Worm (Caenorhabditis elegans): ENCODE results near the gene rnp-1.

ce11 chrV:12194275-12194674 is 2.2 kb downstream of the rnp-1 start, which contains the start of gene ogdh-2:
- no peak for TF ChIP-seq ces-1 (GFP tag; optimal IDR thresholded peaks at IDR 0.05)
- no peak for TF ChIP-seq ztf-11 (tag; optimal IDR thresholded peaks at IDR 0.05)
- TF ChIP-seq hlh-1 (tag; optimal IDR thresholded peaks at IDR 0.05) = no peak
- TF ChIP-seq sem-2 (GFP tag; optimal IDR thresholded peaks at IDR 0.05) = no peak
- no peak for TF ChIP-seq nhr-12 (tag; optimal IDR thresholded peaks at IDR 0.05)
- TF ChIP-seq unc-62 (GFP tag; optimal IDR thresholded peaks at IDR 0.05) = no peak
- TF ChIP-seq ceh-43 (GFP tag; optimal IDR thresholded peaks at IDR 0.05) = no peak
- TF ChIP-seq snpc-4 (tag; optimal IDR thresholded peaks at IDR 0.05) = no peak
- no peak for TF ChIP-seq cnd-1 (tag; optimal IDR thresholded peaks at IDR 0.05)
- TF ChIP-seq nhr-76 (tag; optimal IDR thresholded peaks at IDR 0.05) = no peak
- TF ChIP-seq bed-3 (GFP tag; optimal IDR thresholded peaks at IDR 0.05) = no peak
- no peak for TF ChIP-seq ceh-83 (GFP tag; optimal IDR thresholded peaks at IDR 0.05)
- TF ChIP-seq mab-5 (tag; optimal IDR thresholded peaks at IDR 0.05) = no peak
- no peak for TF ChIP-seq unc-39 (tag; optimal IDR thresholded peaks at IDR 0.05)
